Fruit fly (Drosophila melanogaster): ENCODE results near the gene CG15042.

Gene CG15042

dm6 chrX:18524594-18525266 lies 3.3 kb downstream of the CG15042 start (continued):
- TF ChIP-seq B-H1 (GFP tag; IDR thresholded peaks at IDR 0.05) (no peak), Hsf (GFP tag; optimal IDR thresholded peaks at IDR 0.05) (peak; percentile 40), CG2202 (tag; optimal IDR thresholded peaks at IDR 0.05) (no peak), Hr51 (GFP tag; optimal IDR thresholded peaks at IDR 0.05) (peak in 1 of 2 experiments; percentile 32), ATbp (GFP tag; optimal IDR thresholded peaks at IDR 0.05) (peak; percentile 28), CG2889 (GFP tag; IDR thresholded peaks at IDR 0.05) (no peak), bbx (GFP tag; IDR thresholded peaks at IDR 0.05; ENCODE audit: partially characterized antibody) (no peak), CHES-1-like (GFP tag; optimal IDR thresholded peaks at IDR 0.05) (no peak), kah (GFP tag; optimal IDR thresholded peaks at IDR 0.05) (peak; percentile 1), Mad (GFP tag; optimal IDR thresholded peaks at IDR 0.05) (no peak), CG8290 (GFP tag; optimal IDR thresholded peaks at IDR 0.05) (no peak), CG8290 (tag; optimal IDR thresholded peaks at IDR 0.05) (no peak), Poxn (GFP tag; IDR thresholded peaks at IDR 0.05) (no peak), Ets65A (GFP tag) (peak; percentile 89), NfI (GFP tag; optimal IDR thresholded peaks at IDR 0.05) (no peak), CG6854 (GFP tag; optimal IDR thresholded peaks at IDR 0.05) (no peak), CG17359 (tag; optimal IDR thresholded peaks at IDR 0.05) (peak; percentile 34), GATAe (GFP tag; conservative IDR thresholded peaks at IDR 0.05) (no peak), CG30403 (GFP tag; optimal IDR thresholded peaks at IDR 0.05) (peak; percentile 48), sqz (GFP tag; optimal IDR thresholded peaks at IDR 0.05) (peak; percentile 29), odd (GFP tag; optimal IDR thresholded peaks at IDR 0.05) (peak; percentile 9), Med (GFP tag) (peak; percentile 46), CG18262 (tag; optimal IDR thresholded peaks at IDR 0.05) (peak; percentile 82), CG9817 (tag; optimal IDR thresholded peaks at IDR 0.05) (no peak), CG17568 (GFP tag; optimal IDR thresholded peaks at IDR 0.05) (no peak), CG9932 (GFP tag; IDR thresholded peaks at IDR 0.05) (no peak), CG6272 (GFP tag; IDR thresholded peaks at IDR 0.05) (no peak), CG4328 (GFP tag; optimal IDR thresholded peaks at IDR 0.05) (no peak), CG9876 (GFP tag; optimal IDR thresholded peaks at IDR 0.05) (no peak), insv (GFP tag; optimal IDR thresholded peaks at IDR 0.05) (no peak), CG10267 (tag; optimal IDR thresholded peaks at IDR 0.05) (peak; percentile 62), CG14965 (GFP tag; optimal IDR thresholded peaks at IDR 0.05; ENCODE audit: borderline replicate concordance) (no peak), fd96Cb (tag; optimal IDR thresholded peaks at IDR 0.05) (peak; percentile 53), CG8924 (tag; optimal IDR thresholded peaks at IDR 0.05) (peak; percentile 57), CG14014 (GFP tag; IDR thresholded peaks at IDR 0.05) (no peak), Spps (tag; optimal IDR thresholded peaks at IDR 0.05) (peak; percentile 44), CG13894 (tag; optimal IDR thresholded peaks at IDR 0.05) (no peak), CG17912 (GFP tag; optimal IDR thresholded peaks at IDR 0.05) (no peak), CG12299 (tag; optimal IDR thresholded peaks at IDR 0.05) (no peak), pros (GFP tag; optimal IDR thresholded peaks at IDR 0.05) (no peak), CG4820 (GFP tag; optimal IDR thresholded peaks at IDR 0.05) (peak; percentile 43), CG14667 (GFP tag; IDR thresholded peaks at IDR 0.05) (0 out of 2 replicates have a peak, but pooled peaks have one; percentile 8), unpg (GFP tag; optimal IDR thresholded peaks at IDR 0.05) (peak; percentile 21), exex (tag; optimal IDR thresholded peaks at IDR 0.05) (no peak), gt (GFP tag; IDR thresholded peaks at IDR 0.05) (no peak), twi (tag; optimal IDR thresholded peaks at IDR 0.05) (no peak), CG18764 (GFP tag; optimal IDR thresholded peaks at IDR 0.05) (no peak), CG11093 (GFP tag; IDR thresholded peaks at IDR 0.05) (0 out of 3 replicates have a peak, but pooled peaks have one; percentile 34), Tbp (GFP tag; optimal IDR thresholded peaks at IDR 0.05) (no peak), hkb (optimal IDR thresholded peaks at IDR 0.05) (no peak), hkb (GFP tag; IDR thresholded peaks at IDR 0.05) (peak; percentile 56)
